Worm (Caenorhabditis elegans): Measurements from ENCODE around the gene K10C8.4.

Gene K10C8.4

ce11 chrV:12670607-12671006, 25.5 kb upstream of the K10C8.4 start, which contains the start of gene srx-116:
Gene srx-116, plus strand, starts transcription at chrV:12670907.
- TF ChIP-seq R02D3.7 (tag; optimal IDR thresholded peaks at IDR 0.05) (no peak), nhr-76 (tag; optimal IDR thresholded peaks at IDR 0.05) (no peak), ztf-11 (tag; optimal IDR thresholded peaks at IDR 0.05) (no peak), nhr-23 (tag; optimal IDR thresholded peaks at IDR 0.05) (no peak), elt-1 (tag; optimal IDR thresholded peaks at IDR 0.05) (no peak), unc-39 (tag; optimal IDR thresholded peaks at IDR 0.05) (no peak), nhr-67 (tag; optimal IDR thresholded peaks at IDR 0.05) (no peak), jun-1 (tag; optimal IDR thresholded peaks at IDR 0.05) (no peak), tbx-2 (tag; optimal IDR thresholded peaks at IDR 0.05) (no peak), ztf-4 (tag; optimal IDR thresholded peaks at IDR 0.05) (no peak)

- no peak for TF ChIP-seq nhr-67 (tag; optimal IDR thresholded peaks at IDR 0.05)
- TF ChIP-seq nfya-1 (tag; optimal IDR thresholded peaks at IDR 0.05; ENCODE audit: insufficient read depth), result no peak
- TF ChIP-seq fkh-10 (GFP tag; optimal IDR thresholded peaks at IDR 0.05), result peak; percentile 81
- TF ChIP-seq elt-2 (tag; optimal IDR thresholded peaks at IDR 0.05), result no peak
- no peak for TF ChIP-seq tbx-2 (tag; optimal IDR thresholded peaks at IDR 0.05)
These were observed 22.3 kb upstream of the K10C8.4 start for ce11 chrV:12673745-12674144.

- TF ChIP-seq fkh-10 (GFP tag; optimal IDR thresholded peaks at IDR 0.05) (peak; percentile 57), nhr-77 (tag; optimal IDR thresholded peaks at IDR 0.05) (no peak)
These were observed 19.8 kb upstream of the K10C8.4 start for ce11 chrV:12676299-12676698.

- TF ChIP-seq elt-1 (tag; optimal IDR thresholded peaks at IDR 0.05), result no peak
- TF ChIP-seq daf-12 (tag; optimal IDR thresholded peaks at IDR 0.05), result no peak
- no peak for TF ChIP-seq mdl-1 (tag; optimal IDR thresholded peaks at IDR 0.05)
These were observed 16.8 kb upstream of the K10C8.4 start for ce11 chrV:12679292-12679691.

- no peak for TF ChIP-seq nhr-43 (tag; optimal IDR thresholded peaks at IDR 0.05; ENCODE audit: poor library complexity, severe bottlenecking)
- TF ChIP-seq daf-12 (tag; optimal IDR thresholded peaks at IDR 0.05), result no peak
- no peak for TF ChIP-seq mdl-1 (tag; optimal IDR thresholded peaks at IDR 0.05)
- TF ChIP-seq ama-1 (optimal IDR thresholded peaks at IDR 0.05), result no peak
These were observed 16.3 kb upstream of the K10C8.4 start, which contains the start of gene frpr-15 for ce11 chrV:12679807-12680206. Gene frpr-15, plus strand, starts transcription at chrV:12680107.

- TF ChIP-seq tbx-2 (tag; optimal IDR thresholded peaks at IDR 0.05) (no peak), ztf-4 (tag; optimal IDR thresholded peaks at IDR 0.05) (no peak), aly-2 (tag; optimal IDR thresholded peaks at IDR 0.05) (no peak), ZK546.5 (tag; optimal IDR thresholded peaks at IDR 0.05) (no peak), mml-1 (tag; optimal IDR thresholded peaks at IDR 0.05) (no peak), lin-15B (tag; optimal IDR thresholded peaks at IDR 0.05) (no peak), lsy-12 (tag; optimal IDR thresholded peaks at IDR 0.05) (no peak), nhr-77 (tag; optimal IDR thresholded peaks at IDR 0.05) (no peak), snpc-4 (tag; optimal IDR thresholded peaks at IDR 0.05) (no peak), ceh-28 (tag; optimal IDR thresholded peaks at IDR 0.05) (no peak), pha-4 (tag; optimal IDR thresholded peaks at IDR 0.05) (no peak), elt-1 (tag; optimal IDR thresholded peaks at IDR 0.05) (no peak), lin-39 (tag; optimal IDR thresholded peaks at IDR 0.05) (no peak), nhr-237 (tag; optimal IDR thresholded peaks at IDR 0.05) (no peak), nhr-28 (tag; optimal IDR thresholded peaks at IDR 0.05) (no peak), ceh-9 (tag; optimal IDR thresholded peaks at IDR 0.05) (no peak)
These were observed 12.9 kb upstream of the K10C8.4 start for ce11 chrV:12683205-12683604.

- TF ChIP-seq egl-5 (tag; optimal IDR thresholded peaks at IDR 0.05), result no peak
These were observed 913 bp upstream of the K10C8.4 start, which contains the start of gene parn-1 for ce11 chrV:12695155-12695554. Gene parn-1, minus strand, starts transcription at chrV:12695255.

All from whole organism, L3 larva.